Fruit fly (Drosophila melanogaster) S2 (cell line): Measurements from ENCODE around the gene Uba2.

Experiments used
- CG8478 ChIP-seq: fragments of >200 bp; optimal IDR thresholded peaks from 2 replicates; lab custom pipeline; 2018
- CTCF ChIP-seq, 2 experiments: fragments of >200 bp; optimal IDR thresholded peaks; 2 replicates each; lab custom pipeline; 2018

DNA sequence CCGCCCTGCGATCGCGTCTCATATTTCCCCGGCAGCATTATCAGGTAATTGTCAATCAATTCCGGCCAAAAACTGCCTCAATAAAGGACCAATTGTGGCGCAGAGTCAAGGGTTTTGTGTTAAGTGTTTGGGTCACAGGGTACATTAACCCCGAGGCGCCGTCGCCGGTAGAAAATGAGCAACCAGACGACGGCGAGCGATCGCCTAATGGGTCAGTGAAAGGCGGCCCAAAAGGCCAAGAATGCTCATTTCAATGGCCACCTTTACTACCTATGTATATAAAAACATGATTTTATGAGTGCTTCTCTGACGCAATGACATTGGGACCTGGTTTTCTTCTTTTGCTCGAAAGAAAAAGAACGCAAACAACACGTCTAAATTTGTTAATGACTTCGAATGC, 48.0 kb downstream of the Uba2 start:
- TF ChIP-seq CTCF (optimal IDR thresholded peaks at IDR 0.05; lab: Kevin White, UChicago) (no peak), CG8478 (lab: Kevin White, UChicago) (no peak)
